Fruit fly (Drosophila melanogaster) whole organism, wandering third instar larva: ENCODE results near the gene Dbx.

Source experiments
- CG32264 ChIP-seq: fragments of 200-800 bp; sonication (Bioruptor generic); optimal IDR thresholded peaks from 2 replicates; lab custom pipeline; 2016; ENCODE audit warnings: missing biosample characterization, missing genetic modification characterization
- CG9705 ChIP-seq: fragments of 200-800 bp; sonication (Bioruptor generic); optimal IDR thresholded peaks from 2 replicates; lab custom pipeline; 2018; ENCODE audit warnings: missing biosample characterization, mild to moderate bottlenecking, missing genetic modification characterization
- Dfd ChIP-seq: fragments of >200 bp; optimal IDR thresholded peaks from 2 replicates; lab custom pipeline; 2017; ENCODE audit warnings: missing biosample characterization, missing genetic modification characterization
- Dif ChIP-seq: fragments of 200-275, 200-300 bp; sonication (Bioruptor generic); optimal IDR thresholded peaks from 2 replicates; lab custom pipeline; 2018; ENCODE audit warnings: missing biosample characterization, missing genetic modification characterization; ENCODE audit not compliant: partially characterized antibody
- GATAd ChIP-seq: sonication (Bioruptor generic); optimal IDR thresholded peaks from 2 replicates; lab custom pipeline; 2016; ENCODE audit warnings: missing biosample characterization, missing genetic modification characterization
- HLH106 ChIP-seq: fragments of 200-800 bp; optimal IDR thresholded peaks from 3 replicates; lab custom pipeline; 2019; ENCODE audit warnings: missing biosample characterization, mild to moderate bottlenecking, missing genetic modification characterization, moderate library complexity
- Hr83 ChIP-seq: fragments of 200-300 bp; sonication (Bioruptor generic); optimal IDR thresholded peaks from 2 replicates; lab custom pipeline; 2016; ENCODE audit warnings: missing biosample characterization, mild to moderate bottlenecking, missing genetic modification characterization, moderate library complexity; ENCODE audit not compliant: poor library complexity, severe bottlenecking
- Mio ChIP-seq: sonication (Bioruptor generic); optimal IDR thresholded peaks from 2 replicates; lab custom pipeline; 2016; ENCODE audit warnings: missing biosample characterization, missing genetic modification characterization
- N ChIP-seq: fragments of >200 bp; optimal IDR thresholded peaks from 2 replicates; lab custom pipeline; 2018; ENCODE audit warnings: missing biosample characterization, missing external identifiers, missing genetic modification characterization
- OdsH ChIP-seq: fragments of 200-800 bp; sonication (Bioruptor generic); optimal IDR thresholded peaks from 2 replicates; lab custom pipeline; 2016; ENCODE audit warnings: missing biosample characterization, mild to moderate bottlenecking, missing genetic modification characterization
- Rel ChIP-seq, 2 experiments: fragments of 200-800 bp; sonication (Bioruptor generic) in 1 of 2; optimal IDR thresholded peaks; 2 replicates in 1 of 2; 3 replicates in 1 of 2; lab custom pipeline; 2016 to 2019; ENCODE audit warnings: mild to moderate bottlenecking in 2 of 2, missing biosample characterization in 2 of 2, missing genetic modification characterization in 2 of 2, moderate library complexity in 1 of 2
- Vsx2 ChIP-seq: fragments of 200-300, 225-300 bp; sonication (Bioruptor generic); optimal IDR thresholded peaks from 2 replicates; lab custom pipeline; 2018; ENCODE audit warnings: missing biosample characterization, missing genetic modification characterization; ENCODE audit not compliant: partially characterized antibody
- br ChIP-seq: fragments of 200-800 bp; sonication (Bioruptor generic); optimal IDR thresholded peaks from 2 replicates; lab custom pipeline; 2016; ENCODE audit warnings: missing biosample characterization, missing genetic modification characterization
- brk ChIP-seq: fragments of 200-800 bp; sonication (Bioruptor generic); optimal IDR thresholded peaks from 2 replicates; lab custom pipeline; 2016; ENCODE audit warnings: missing biosample characterization, mild to moderate bottlenecking, missing genetic modification characterization
- dl ChIP-seq, 2 experiments: fragments of 175-275, 200-275 bp in 1 of 2; fragments of 200-275 bp in 1 of 2; sonication (Bioruptor generic); optimal IDR thresholded peaks; lab custom pipeline; 2018; ENCODE audit warnings: mild to moderate bottlenecking in 2 of 2, missing biosample characterization in 2 of 2, missing genetic modification characterization in 2 of 2, moderate library complexity in 2 of 2; ENCODE audit not compliant: partially characterized antibody in 2 of 2, insufficient read depth in 1 of 2
- dmrt93B ChIP-seq: fragments of 200-800 bp; sonication (Bioruptor generic); optimal IDR thresholded peaks from 2 replicates; lab custom pipeline; 2018; ENCODE audit warnings: missing biosample characterization, mild to moderate bottlenecking, missing genetic modification characterization
- ey ChIP-seq: fragments of 200-800 bp; sonication (Bioruptor generic); optimal IDR thresholded peaks from 2 replicates; lab custom pipeline; 2016; ENCODE audit warnings: missing biosample characterization, missing genetic modification characterization
- foxo ChIP-seq, 2 experiments: fragments of 200-800 bp; sonication (Bioruptor generic); optimal IDR thresholded peaks; 2 replicates in 1 of 2; 3 replicates in 1 of 2; lab custom pipeline; 2016 to 2017; ENCODE audit warnings: missing biosample characterization in 2 of 2, missing genetic modification characterization in 2 of 2
- fru ChIP-seq: fragments of 200-800 bp; sonication (Bioruptor generic); optimal IDR thresholded peaks from 3 replicates; lab custom pipeline; 2016; ENCODE audit warnings: missing biosample characterization, mild to moderate bottlenecking, missing genetic modification characterization
- h ChIP-seq: fragments of 200-800 bp; sonication (Bioruptor generic); optimal IDR thresholded peaks from 3 replicates; lab custom pipeline; 2016; ENCODE audit warnings: missing biosample characterization, mild to moderate bottlenecking, missing genetic modification characterization
- pan ChIP-seq: fragments of >200 bp; optimal IDR thresholded peaks from 2 replicates; lab custom pipeline; 2017
- psq ChIP-seq: fragments of 200-800 bp; sonication (Bioruptor generic); optimal IDR thresholded peaks from 3 replicates; lab custom pipeline; 2017; ENCODE audit warnings: missing biosample characterization, mild to moderate bottlenecking, missing genetic modification characterization, moderate library complexity
- rgr ChIP-seq: fragments of 200-800 bp; sonication (Bioruptor generic); optimal IDR thresholded peaks from 3 replicates; lab custom pipeline; 2016; ENCODE audit warnings: missing biosample characterization, mild to moderate bottlenecking, missing genetic modification characterization
- sage ChIP-seq: fragments of 200-800 bp; sonication (Bioruptor generic); optimal IDR thresholded peaks from 2 replicates; lab custom pipeline; 2016; ENCODE audit warnings: missing biosample characterization, mild to moderate bottlenecking, missing genetic modification characterization
- sv ChIP-seq: fragments of 200-800 bp; sonication (Bioruptor generic); optimal IDR thresholded peaks from 3 replicates; lab custom pipeline; 2016; ENCODE audit warnings: missing biosample characterization, missing genetic modification characterization
- usp ChIP-seq: fragments of >200 bp; optimal IDR thresholded peaks from 2 replicates; lab custom pipeline; 2017; ENCODE audit warnings: missing biosample characterization, missing genetic modification characterization

The Dbx gene

DNA sequence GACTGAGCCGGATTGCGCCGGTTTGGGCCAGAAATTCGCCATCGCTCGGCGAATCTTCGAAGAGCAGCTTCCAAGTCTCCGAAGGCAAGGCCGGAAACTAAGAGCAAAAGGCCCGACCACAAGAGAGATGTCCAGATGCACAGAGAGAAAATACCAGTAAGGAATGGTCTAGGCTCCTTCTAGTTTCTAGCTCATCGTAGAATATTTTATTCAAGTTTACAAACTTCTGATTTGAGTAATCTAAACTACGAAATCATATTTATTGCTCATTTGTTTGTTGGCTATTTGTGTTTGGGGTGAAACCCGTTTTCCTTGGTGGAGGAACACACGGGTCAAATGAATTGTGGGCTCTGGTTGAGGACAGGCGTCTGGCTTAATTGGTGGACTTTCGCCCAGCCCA is 16.4 kb downstream of the Dbx start (continued):
- TF ChIP-seq brk (GFP tag; lab: Kevin White, UChicago) (no peak), Rel (GFP tag; optimal IDR thresholded peaks at IDR 0.05; lab: Kevin White, UChicago) (no peak), Rel (tag; optimal IDR thresholded peaks at IDR 0.05; lab: Kevin White, UChicago) (no peak), Mio (GFP tag; lab: Kevin White, UChicago) (no peak)

- no peak for TF ChIP-seq dl (GFP tag; optimal IDR thresholded peaks at IDR 0.05; lab: Kevin White, UChicago; ENCODE audit: insufficient read depth in 1 of 2, partially characterized antibody in 2 of 2)
- TF ChIP-seq Rel (GFP tag; optimal IDR thresholded peaks at IDR 0.05; lab: Kevin White, UChicago), result no peak
- peak; percentile 42 for TF ChIP-seq Rel (tag; optimal IDR thresholded peaks at IDR 0.05; lab: Kevin White, UChicago)
Measured at dm6 chr3L:1938767-1939166, 17.7 kb downstream of the Dbx start, which contains the start of the genes CG46523 and CG5687. Gene CG46523 (minus strand): TSS chr3L:1939103. Gene CG5687 (minus strand): TSS chr3L:1939103.

- TF ChIP-seq h (GFP tag; lab: Kevin White, UChicago) (no peak), Rel (GFP tag; optimal IDR thresholded peaks at IDR 0.05; lab: Kevin White, UChicago) (no peak), Rel (tag; optimal IDR thresholded peaks at IDR 0.05; lab: Kevin White, UChicago) (peak; percentile 26), Vsx2 (peak; percentile 5), Dfd (GFP tag; lab: Kevin White, UChicago) (no peak)
- TF ChIP-seq, all 38 proteins: peak for 2
Measured at dm6 chr3L:1939983-1940504, 18.9 kb downstream of the Dbx start.

- TF ChIP-seq psq, result no peak
- TF ChIP-seq ey, result no peak
- TF ChIP-seq usp (GFP tag; lab: Kevin White, UChicago), result no peak
- no peak for TF ChIP-seq dmrt93B (GFP tag; lab: Kevin White, UChicago)
- peak; percentile 47 for TF ChIP-seq sage
- TF ChIP-seq CG9705 (GFP tag; lab: Kevin White, UChicago), result peak; percentile 4
Measured at dm6 chr3L:1940843-1941418, 19.8 kb downstream of the Dbx start, which contains the start of gene Mfap1. Gene Mfap1 (plus strand): TSS chr3L:1941068.

- TF ChIP-seq HLH106 (tag; lab: Kevin White, UChicago), result no peak
- TF ChIP-seq psq, result peak; percentile 23
Measured at dm6 chr3L:1947463-1948126, 26.5 kb downstream of the Dbx start, which contains the start of the genes mu2 and Cnb. Gene mu2 (minus strand): TSS chr3L:1947475. Gene Cnb (plus strand): TSS chr3L:1947565.

dm6 chr3L:1962964-1963363 is 41.9 kb downstream of the Dbx start, which contains the start of gene SCOT:
Gene SCOT (plus strand): TSS chr3L:1963143.
- TF ChIP-seq rgr (peak; percentile 87), N (no peak), br (GFP tag; lab: Kevin White, UChicago) (peak; percentile 83), CG32264 (no peak), foxo (GFP tag; optimal IDR thresholded peaks at IDR 0.05; lab: Kevin White, UChicago) (peak; percentile 30 to 87), sv (peak; percentile 53), psq (peak; percentile 73), Dif (GFP tag; lab: Kevin White, UChicago) (no peak), OdsH (peak; percentile 85), Hr83 (no peak), pan (lab: Kevin White, UChicago) (no peak), HLH106 (tag; lab: Kevin White, UChicago) (peak; percentile 76), GATAd (GFP tag; lab: Kevin White, UChicago) (peak; percentile 20), fru (GFP tag; lab: Kevin White, UChicago) (peak; percentile 80), ey (peak; percentile 89)
